Fruit fly (Drosophila melanogaster): ENCODE results near the gene Acp95EF.

Acp95EF gene

DNA sequence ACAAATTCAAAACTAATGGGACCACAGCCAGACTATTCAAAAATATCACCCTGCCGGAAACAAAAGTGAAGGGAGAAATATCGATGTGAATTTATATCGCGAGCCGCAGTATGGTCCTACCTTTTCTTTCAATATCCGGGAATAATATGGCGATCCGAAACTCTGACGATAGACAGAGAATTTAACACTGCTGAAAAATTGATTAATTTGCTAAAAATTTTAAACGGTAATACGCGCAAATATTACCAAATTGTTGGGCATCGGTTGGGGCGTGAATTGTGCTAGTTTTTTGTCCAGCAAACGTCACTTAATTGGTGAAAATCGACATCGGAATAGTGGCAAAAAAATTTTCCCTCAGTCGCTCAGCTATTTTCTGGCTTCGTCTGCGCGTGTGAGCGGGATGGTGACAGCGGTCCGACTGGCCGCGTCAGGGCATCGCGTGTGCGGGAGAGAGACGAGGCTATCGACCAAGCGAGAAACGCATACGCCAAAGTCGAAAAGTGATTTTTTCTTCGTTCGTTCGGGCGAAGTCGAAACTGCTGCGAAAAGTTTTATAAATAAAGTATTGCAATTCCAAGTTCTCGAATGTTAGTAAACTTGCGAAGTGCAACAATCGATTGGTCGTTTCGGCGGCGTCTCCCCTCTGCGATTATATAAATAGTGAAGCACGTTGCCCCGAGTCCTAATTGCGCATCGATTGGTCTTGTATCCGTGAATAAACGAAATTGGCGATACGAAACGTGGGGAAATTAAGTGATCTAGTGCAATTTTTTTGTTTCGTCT lies 1.8 kb downstream of the Acp95EF start, which contains the start of gene mask (continued):
- TF ChIP-seq pb (GFP tag; optimal IDR thresholded peaks at IDR 0.05) (peak; percentile 82), CkIIα-i1 (GFP tag; IDR thresholded peaks at IDR 0.05) (no peak), Ssrp (tag; optimal IDR thresholded peaks at IDR 0.05) (peak; percentile 34), bcd (GFP tag; optimal IDR thresholded peaks at IDR 0.05) (peak; percentile 88), CHES-1-like (GFP tag; optimal IDR thresholded peaks at IDR 0.05) (peak; percentile 73), lilli (GFP tag; optimal IDR thresholded peaks at IDR 0.05) (peak; percentile 68), CG17568 (GFP tag; optimal IDR thresholded peaks at IDR 0.05) (peak; percentile 58), CG7987 (GFP tag; optimal IDR thresholded peaks at IDR 0.05) (peak; percentile 93), CoRest (tag; optimal IDR thresholded peaks at IDR 0.05) (peak; percentile 63), Opbp (GFP tag; IDR thresholded peaks at IDR 0.05; ENCODE audit: partially characterized antibody) (peak; percentile 60; the same call in 2 of the 3 replicates), CG4328 (GFP tag; optimal IDR thresholded peaks at IDR 0.05) (peak; percentile 83), klu (GFP tag; IDR thresholded peaks at IDR 0.05) (no peak), MTF-1 (GFP tag; optimal IDR thresholded peaks at IDR 0.05; ENCODE audit: borderline replicate concordance) (peak; percentile 87), slp2 (GFP tag; optimal IDR thresholded peaks at IDR 0.05) (peak; percentile 81), CG8359 (GFP tag; optimal IDR thresholded peaks at IDR 0.05; ENCODE audit: borderline replicate concordance) (peak; percentile 47), CG12744 (GFP tag; optimal IDR thresholded peaks at IDR 0.05) (peak; percentile 72), CG2129 (GFP tag; IDR thresholded peaks at IDR 0.05; ENCODE audit: partially characterized antibody) (no peak), crol (GFP tag; IDR thresholded peaks at IDR 0.05) (no peak), CG6689 (GFP tag; IDR thresholded peaks at IDR 0.05) (0 out of 2 replicates have a peak, but pooled peaks have one; percentile 24), kni (GFP tag; optimal IDR thresholded peaks at IDR 0.05) (peak; percentile 70), Gug (GFP tag; IDR thresholded peaks at IDR 0.05) (peak; percentile 62; the same call in 3 of the 4 replicates), CG16779 (GFP tag; IDR thresholded peaks at IDR 0.05) (no peak), MESR4 (GFP tag; optimal IDR thresholded peaks at IDR 0.05) (peak; percentile 84), lov (optimal IDR thresholded peaks at IDR 0.05) (no peak), lov (GFP tag; IDR thresholded peaks at IDR 0.05) (peak; percentile 91), CG4707 (GFP tag; optimal IDR thresholded peaks at IDR 0.05) (peak; percentile 54), D (optimal IDR thresholded peaks at IDR 0.05) (no peak), D (GFP tag; optimal IDR thresholded peaks at IDR 0.05) (peak; percentile 63), gro (GFP tag; optimal IDR thresholded peaks at IDR 0.05) (peak; percentile 76), nerfin-2 (GFP tag; IDR thresholded peaks at IDR 0.05; ENCODE audit: partially characterized antibody) (no peak), CG17361 (GFP tag; IDR thresholded peaks at IDR 0.05) (peak; percentile 86; the same call in 2 of the 3 replicates), trem (tag; optimal IDR thresholded peaks at IDR 0.05) (peak; percentile 16), abd-A (tag; optimal IDR thresholded peaks at IDR 0.05) (no peak), CG7357 (GFP tag; IDR thresholded peaks at IDR 0.05) (no peak), HLH54F (GFP tag; optimal IDR thresholded peaks at IDR 0.05) (peak; percentile 48), shn (GFP tag; optimal IDR thresholded peaks at IDR 0.05) (peak; percentile 81), CG2875 (GFP tag; optimal IDR thresholded peaks at IDR 0.05) (peak; percentile 54), CG4820 (GFP tag; optimal IDR thresholded peaks at IDR 0.05) (peak; percentile 47), CG2202 (tag; optimal IDR thresholded peaks at IDR 0.05) (peak; percentile 39), Six4 (GFP tag; optimal IDR thresholded peaks at IDR 0.05) (peak; percentile 52), CG12071 (GFP tag; optimal IDR thresholded peaks at IDR 0.05) (peak; percentile 82), CG8281 (tag; optimal IDR thresholded peaks at IDR 0.05) (no peak), Ravus (GFP tag; IDR thresholded peaks at IDR 0.05) (no peak), CG3407 (GFP tag; optimal IDR thresholded peaks at IDR 0.05) (peak; percentile 49), salm (tag; optimal IDR thresholded peaks at IDR 0.05) (no peak), Adf1 (GFP tag; IDR thresholded peaks at IDR 0.05) (0 out of 2 replicates have a peak, but pooled peaks have one; percentile 25), CG18764 (GFP tag; optimal IDR thresholded peaks at IDR 0.05) (peak; percentile 57), CG12236 (GFP tag; optimal IDR thresholded peaks at IDR 0.05) (peak; percentile 73), run (tag; optimal IDR thresholded peaks at IDR 0.05) (no peak)

All from whole organism, embryonic.